Worm (Caenorhabditis elegans) whole organism, L3 larva: ENCODE data around the gene kvs-5.

Source experiments
- egl-5 ChIP-seq: fragments of 150-350 bp; optimal IDR thresholded peaks from 2 replicates; lab custom pipeline; 2017; ENCODE audit warnings: missing biosample characterization, missing genetic modification reagents, missing genetic modification characterization, inconsistent platforms
- elt-1 ChIP-seq: fragments of 150-350 bp; optimal IDR thresholded peaks from 2 replicates; lab custom pipeline; 2014; ENCODE audit warnings: missing biosample characterization, missing genetic modification characterization
- elt-2 ChIP-seq: sonication (generic microtip); optimal IDR thresholded peaks from 2 replicates; lab custom pipeline; 2016; ENCODE audit warnings: missing genetic modification reagents, mild to moderate bottlenecking, missing genetic modification characterization, missing compliant biosample characterization
- lin-39 ChIP-seq: fragments of 150-350 bp; optimal IDR thresholded peaks from 2 replicates; lab custom pipeline; 2018; ENCODE audit warnings: missing biosample characterization, missing genetic modification reagents, missing genetic modification characterization
- lsy-12 ChIP-seq: sonication (generic microtip); optimal IDR thresholded peaks from 2 replicates; lab custom pipeline; 2016; ENCODE audit warnings: mild to moderate bottlenecking, missing genetic modification characterization, missing compliant biosample characterization
- nhr-11 ChIP-seq: fragments of 150-350 bp; optimal IDR thresholded peaks from 2 replicates; lab custom pipeline; 2014; ENCODE audit warnings: missing biosample characterization, missing genetic modification characterization
- nhr-12 ChIP-seq: fragments of 150-350 bp; optimal IDR thresholded peaks from 2 replicates; lab custom pipeline; 2014; ENCODE audit warnings: missing biosample characterization, missing genetic modification characterization
- pha-4 ChIP-seq: fragments of 150-350 bp; optimal IDR thresholded peaks from 2 replicates; lab custom pipeline; 2014; ENCODE audit warnings: missing biosample characterization, missing genetic modification reagents, missing genetic modification characterization
- pqm-1 ChIP-seq: fragments of 150-350 bp; optimal IDR thresholded peaks from 2 replicates; lab custom pipeline; 2017; ENCODE audit warnings: missing biosample characterization, missing genetic modification characterization, inconsistent platforms
- snpc-4 ChIP-seq: fragments of 150-350 bp; optimal IDR thresholded peaks from 2 replicates; lab custom pipeline; 2014; ENCODE audit warnings: missing biosample characterization, missing genetic modification characterization
- unc-39 ChIP-seq: sonication (generic microtip); optimal IDR thresholded peaks from 4 replicates; lab custom pipeline; 2017; ENCODE audit warnings: missing biosample characterization, missing genetic modification characterization
- ztf-11 ChIP-seq: fragments of 150-350 bp; optimal IDR thresholded peaks from 2 replicates; lab custom pipeline; 2014; ENCODE audit warnings: missing biosample characterization, missing genetic modification characterization

DNA sequence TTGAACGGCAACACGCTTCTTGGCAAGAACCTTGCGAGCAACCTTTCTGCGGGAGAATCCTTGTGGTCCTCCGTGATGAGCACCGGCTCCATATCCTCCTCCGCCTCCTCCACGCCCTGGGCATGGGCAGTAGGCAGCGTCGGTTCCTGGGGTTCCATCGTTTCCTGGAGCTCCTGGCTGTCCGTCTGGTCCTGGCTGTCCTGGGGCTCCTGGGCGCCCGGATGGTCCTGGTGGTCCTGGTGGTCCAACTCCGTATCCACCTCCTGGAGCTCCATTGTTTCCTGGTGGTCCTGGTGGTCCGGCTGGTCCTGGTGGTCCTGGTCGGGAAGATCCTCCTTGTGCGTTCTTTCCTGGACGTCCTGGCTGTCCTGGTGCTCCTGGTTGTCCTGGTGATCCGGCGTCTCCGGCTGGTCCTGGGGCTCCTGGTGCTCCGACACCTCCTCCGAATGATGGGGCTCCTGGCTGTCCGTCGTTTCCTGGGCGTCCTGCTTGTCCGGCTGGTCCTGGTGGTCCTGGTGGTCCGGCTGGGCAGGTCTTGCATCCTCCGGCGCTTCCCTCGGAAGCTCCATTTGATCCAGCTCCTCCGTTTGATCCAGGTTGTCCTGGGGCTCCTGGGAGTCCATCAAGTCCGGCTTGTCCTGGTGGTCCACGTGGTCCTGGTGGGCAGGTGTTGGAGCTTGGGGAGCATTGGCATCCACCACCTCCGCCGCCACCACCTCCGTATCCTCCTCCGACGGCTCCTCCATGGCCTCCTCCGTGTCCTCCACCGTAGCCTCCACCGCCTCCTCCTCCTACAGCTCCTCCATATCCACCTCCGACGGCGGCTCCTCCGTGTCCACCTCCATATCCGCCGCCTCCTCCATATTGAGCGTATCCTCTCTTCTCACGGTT, 26.2 kb downstream of the kvs-5 start:
- TF ChIP-seq egl-5 (no peak), nhr-12 (tag; lab: Kevin White, UChicago) (no peak), elt-1 (tag; lab: Kevin White, UChicago) (no peak), lin-39 (tag; lab: Kevin White, UChicago) (no peak), lsy-12 (no peak), snpc-4 (no peak), unc-39 (tag; lab: Kevin White, UChicago) (no peak), nhr-11 (no peak), pqm-1 (tag; lab: Kevin White, UChicago) (no peak), pha-4 (no peak), elt-2 (tag; lab: Kevin White, UChicago) (no peak), ztf-11 (tag; lab: Kevin White, UChicago) (no peak)
